Fruit fly (Drosophila melanogaster) S2 (cell line): ENCODE data around the gene CG4768.
A peak's percentile ranks its signal among the peaks of the same experiment; 100 is the strongest.

ENCODE experiments used
- CG8478 ChIP-seq: fragments of >200 bp; optimal IDR thresholded peaks from 2 replicates; lab custom pipeline; 2018
- CTCF ChIP-seq, 2 experiments: fragments of >200 bp; optimal IDR thresholded peaks; 2 replicates each; lab custom pipeline; 2018

DNA sequence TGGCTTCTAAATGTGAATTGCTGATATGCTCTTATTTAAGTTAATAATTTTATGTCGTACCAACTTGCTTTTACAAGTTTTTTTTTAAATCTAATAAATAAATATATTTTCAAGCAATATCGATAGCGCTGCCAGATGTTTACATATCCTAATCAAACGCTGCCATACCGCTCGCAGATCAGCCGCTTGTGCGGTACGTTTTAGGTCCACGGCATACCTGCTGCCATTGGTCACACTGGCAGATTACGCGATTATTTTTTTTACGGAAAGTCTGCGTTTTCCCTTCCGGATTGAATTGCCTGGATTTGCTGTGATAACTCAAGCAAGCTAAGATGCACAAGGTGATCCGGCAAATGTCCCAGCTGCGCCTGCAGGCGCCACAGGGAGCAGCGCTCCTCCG lies 8.2 kb upstream of the CG4768 start, which contains the start of gene mRpL22:
- TF ChIP-seq CG8478 (lab: Kevin White, UChicago) (no peak), CTCF (optimal IDR thresholded peaks at IDR 0.05; lab: Kevin White, UChicago) (peak in 1 of 2 experiments; percentile 31)
